ENCODE assay signal across 6 fruit fly cellular contexts in genomic region chrX:2294474-2295434, dm6.
TF ChIP-seq lines count a peak whose summit lies in the region.

No protein-coding gene starts in this region.

- no peak for TF ChIP-seq CTCF in whole organism, embryonic (GFP tag; optimal IDR thresholded peaks at IDR 0.05; lab: Kevin White, UChicago)

TF ChIP-seq in whole organism, 6 proteins besides CTCF, POLR2A, EP300 and RAD21:
- TF ChIP-seq Dll (optimal IDR thresholded peaks at IDR 0.05; lab: Kevin White, UChicago) = peak; percentile 49
- no peak for TF ChIP-seq CG8478 (optimal IDR thresholded peaks at IDR 0.05; lab: Kevin White, UChicago)
- peak in 1 of 2 experiments; percentile 34 for TF ChIP-seq EcR (GFP tag; optimal IDR thresholded peaks at IDR 0.05; lab: Kevin White, UChicago)
TF ChIP-seq in whole organism: peak in this region for 2.

TF ChIP-seq in whole organism, adult, 20 proteins besides CTCF, POLR2A, EP300 and RAD21 (continues in another document):
- TF ChIP-seq pad (GFP tag; optimal IDR thresholded peaks at IDR 0.05; lab: Kevin White, UChicago) = peak; percentile 61
- no peak for TF ChIP-seq CG33017 (tag; optimal IDR thresholded peaks at IDR 0.05; lab: Kevin White, UChicago)
- no peak for TF ChIP-seq kay (GFP tag; lab: Kevin White, UChicago; ENCODE audit: borderline replicate concordance)
- TF ChIP-seq tj (GFP tag; optimal IDR thresholded peaks at IDR 0.05; lab: Kevin White, UChicago) = peak; percentile 44
- no peak for TF ChIP-seq CG7045 (GFP tag; optimal IDR thresholded peaks at IDR 0.05; lab: Kevin White, UChicago)
- no peak for TF ChIP-seq toe (GFP tag; optimal IDR thresholded peaks at IDR 0.05; lab: Kevin White, UChicago)
- TF ChIP-seq Crg-1 (GFP tag; optimal IDR thresholded peaks at IDR 0.05; lab: Kevin White, UChicago) = no peak
- TF ChIP-seq CG5204 (GFP tag; optimal IDR thresholded peaks at IDR 0.05; lab: Kevin White, UChicago) = no peak
- no peak for TF ChIP-seq CG12768 (GFP tag; optimal IDR thresholded peaks at IDR 0.05; lab: Kevin White, UChicago)
- TF ChIP-seq CG7101 (tag; optimal IDR thresholded peaks at IDR 0.05; lab: Kevin White, UChicago) = peak; percentile 42
- no peak for TF ChIP-seq ovo (GFP tag; optimal IDR thresholded peaks at IDR 0.05; lab: Kevin White, UChicago)
- TF ChIP-seq cic (GFP tag; optimal IDR thresholded peaks at IDR 0.05; lab: Kevin White, UChicago) = peak; percentile 20
- peak; percentile 39 for TF ChIP-seq Mnt (GFP tag; optimal IDR thresholded peaks at IDR 0.05; lab: Kevin White, UChicago)
- no peak for TF ChIP-seq cnc (optimal IDR thresholded peaks at IDR 0.05; lab: Kevin White, UChicago)
- TF ChIP-seq CG1620 (GFP tag; optimal IDR thresholded peaks at IDR 0.05; lab: Kevin White, UChicago) = no peak
- no peak for TF ChIP-seq Clk (GFP tag; optimal IDR thresholded peaks at IDR 0.05; lab: Kevin White, UChicago)
- peak; percentile 47 for TF ChIP-seq CG14711 (tag; optimal IDR thresholded peaks at IDR 0.05; lab: Kevin White, UChicago)
- peak; percentile 50 for TF ChIP-seq bab1 (GFP tag; optimal IDR thresholded peaks at IDR 0.05; lab: Kevin White, UChicago)

TF ChIP-seq in whole organism, embryonic, 481 proteins besides CTCF, POLR2A, EP300 and RAD21 (continues in another document):
- TF ChIP-seq CG34422 (GFP tag; IDR thresholded peaks at IDR 0.05; lab: Robert Waterston, UW) (no peak), tna (GFP tag; IDR thresholded peaks at IDR 0.05; lab: Robert Waterston, UW; ENCODE audit: partially characterized antibody) (no peak), emc (GFP tag; optimal IDR thresholded peaks at IDR 0.05; lab: Kevin White, UChicago) (no peak), CG18619 (GFP tag; optimal IDR thresholded peaks at IDR 0.05; lab: Kevin White, UChicago) (no peak), mam (GFP tag; optimal IDR thresholded peaks at IDR 0.05; lab: Kevin White, UChicago) (no peak), Ets97D (GFP tag; optimal IDR thresholded peaks at IDR 0.05; lab: Kevin White, UChicago) (no peak), CG13624 (GFP tag; optimal IDR thresholded peaks at IDR 0.05; lab: Kevin White, UChicago) (no peak), MTF-1 (GFP tag; optimal IDR thresholded peaks at IDR 0.05; lab: Kevin White, UChicago; ENCODE audit: borderline replicate concordance) (peak; percentile 36), CG1647 (GFP tag; optimal IDR thresholded peaks at IDR 0.05; lab: Kevin White, UChicago) (no peak), sug (tag; optimal IDR thresholded peaks at IDR 0.05; lab: Kevin White, UChicago) (no peak), bowl (GFP tag; IDR thresholded peaks at IDR 0.05; lab: Robert Waterston, UW) (no peak), Bgb (GFP tag; IDR thresholded peaks at IDR 0.05; lab: Robert Waterston, UW; ENCODE audit: partially characterized antibody) (no peak), sim (GFP tag; IDR thresholded peaks at IDR 0.05; lab: Robert Waterston, UW) (no peak), NFAT (GFP tag; IDR thresholded peaks at IDR 0.05; lab: Robert Waterston, UW) (no peak), CG6175 (GFP tag; IDR thresholded peaks at IDR 0.05; lab: Robert Waterston, UW) (no peak), sd (tag; optimal IDR thresholded peaks at IDR 0.05; lab: Kevin White, UChicago) (no peak), CG31365 (tag; optimal IDR thresholded peaks at IDR 0.05; lab: Kevin White, UChicago) (no peak), cg (GFP tag; optimal IDR thresholded peaks at IDR 0.05; lab: Kevin White, UChicago) (peak; percentile 66), CG16779 (GFP tag; IDR thresholded peaks at IDR 0.05; lab: Robert Waterston, UW) (no peak)

TF ChIP-seq in whole organism, prepupa, 60 proteins besides CTCF, POLR2A, EP300 and RAD21 (continues in another document):
- TF ChIP-seq CG15336 (GFP tag; IDR thresholded peaks at IDR 0.05; lab: Robert Waterston, UW) (peak; percentile 21; the same call in 1 of the 2 replicates), spab (GFP tag; optimal IDR thresholded peaks at IDR 0.05; lab: Kevin White, UChicago) (peak; percentile 20), Eip78C (GFP tag; lab: Kevin White, UChicago) (peak; percentile 80), lz (GFP tag; optimal IDR thresholded peaks at IDR 0.05; lab: Kevin White, UChicago) (peak; percentile 67), CG6276 (GFP tag; optimal IDR thresholded peaks at IDR 0.05; lab: Kevin White, UChicago) (peak; percentile 39), Lpt (GFP tag; optimal IDR thresholded peaks at IDR 0.05; lab: Kevin White, UChicago) (peak; percentile 58), dac (GFP tag; optimal IDR thresholded peaks at IDR 0.05; lab: Kevin White, UChicago) (no peak), CG10631 (GFP tag; optimal IDR thresholded peaks at IDR 0.05; lab: Kevin White, UChicago) (peak; percentile 58), svp (GFP tag; lab: Kevin White, UChicago) (peak; percentile 90), fd85E (GFP tag; optimal IDR thresholded peaks at IDR 0.05; lab: Kevin White, UChicago) (no peak), dsx (GFP tag; optimal IDR thresholded peaks at IDR 0.05; lab: Kevin White, UChicago; ENCODE audit: poor library complexity, severe bottlenecking) (peak; percentile 44), Hr4 (GFP tag; optimal IDR thresholded peaks at IDR 0.05; lab: Kevin White, UChicago) (peak; percentile 42), OdsH (GFP tag; optimal IDR thresholded peaks at IDR 0.05; lab: Kevin White, UChicago) (peak; percentile 39), CG10669 (GFP tag; optimal IDR thresholded peaks at IDR 0.05; lab: Kevin White, UChicago) (peak; percentile 54), CG4318 (GFP tag; optimal IDR thresholded peaks at IDR 0.05; lab: Kevin White, UChicago) (no peak), CG16779 (tag; optimal IDR thresholded peaks at IDR 0.05; lab: Kevin White, UChicago) (peak; percentile 46), Blimp-1 (GFP tag; optimal IDR thresholded peaks at IDR 0.05; lab: Kevin White, UChicago) (no peak), Met (GFP tag; optimal IDR thresholded peaks at IDR 0.05; lab: Kevin White, UChicago) (peak; percentile 74), cyc (GFP tag; optimal IDR thresholded peaks at IDR 0.05; lab: Kevin White, UChicago) (peak; percentile 47)

TF ChIP-seq in whole organism, pupa, 21 proteins besides CTCF, POLR2A, EP300 and RAD21 (continues in another document):
- TF ChIP-seq CG8159 (tag; optimal IDR thresholded peaks at IDR 0.05; lab: Kevin White, UChicago) (peak; percentile 21), CG13204 (GFP tag; optimal IDR thresholded peaks at IDR 0.05; lab: Kevin White, UChicago) (no peak), CG12605 (GFP tag; IDR thresholded peaks at IDR 0.05; lab: Robert Waterston, UW) (0 out of 2 replicates have a peak, but pooled peaks have one; percentile 38), CG4496 (GFP tag; IDR thresholded peaks at IDR 0.05; lab: Robert Waterston, UW) (peak; percentile 81), rn (GFP tag; IDR thresholded peaks at IDR 0.05; lab: Robert Waterston, UW) (0 out of 2 replicates have a peak, but pooled peaks have one; percentile 23), CG32121 (GFP tag; IDR thresholded peaks at IDR 0.05; lab: Robert Waterston, UW) (peak; percentile 68), Ets98B (GFP tag; IDR thresholded peaks at IDR 0.05; lab: Robert Waterston, UW) (peak; percentile 77), CG15710 (tag; optimal IDR thresholded peaks at IDR 0.05; lab: Kevin White, UChicago) (peak; percentile 6), Pif1B (GFP tag; optimal IDR thresholded peaks at IDR 0.05; lab: Kevin White, UChicago) (peak; percentile 65), CG9948 (tag; optimal IDR thresholded peaks at IDR 0.05; lab: Kevin White, UChicago) (peak; percentile 36), EcR (GFP tag; optimal IDR thresholded peaks at IDR 0.05; lab: Kevin White, UChicago) (peak; percentile 91), Pif1A (GFP tag; optimal IDR thresholded peaks at IDR 0.05; lab: Kevin White, UChicago) (peak; percentile 73), CG34367 (tag; optimal IDR thresholded peaks at IDR 0.05; lab: Kevin White, UChicago) (peak; percentile 34), Snoo (tag; optimal IDR thresholded peaks at IDR 0.05; lab: Kevin White, UChicago) (peak; percentile 73), CG8301 (tag; optimal IDR thresholded peaks at IDR 0.05; lab: Kevin White, UChicago) (peak; percentile 30), CG14655 (GFP tag; optimal IDR thresholded peaks at IDR 0.05; lab: Kevin White, UChicago) (peak; percentile 47), gl (tag; optimal IDR thresholded peaks at IDR 0.05; lab: Kevin White, UChicago) (peak; percentile 28), D1 (tag; optimal IDR thresholded peaks at IDR 0.05; lab: Kevin White, UChicago) (no peak), CG17806 (tag; optimal IDR thresholded peaks at IDR 0.05; lab: Kevin White, UChicago) (peak; percentile 26)

TF ChIP-seq in whole organism, wandering third instar larva, 38 proteins besides CTCF, POLR2A, EP300 and RAD21 (continues in another document):
- TF ChIP-seq dsf (GFP tag; optimal IDR thresholded peaks at IDR 0.05; lab: Kevin White, UChicago; ENCODE audit: borderline replicate concordance) (no peak), rgr (GFP tag; optimal IDR thresholded peaks at IDR 0.05; lab: Kevin White, UChicago) (peak; percentile 56), brk (GFP tag; optimal IDR thresholded peaks at IDR 0.05; lab: Kevin White, UChicago) (no peak), Dfd (GFP tag; optimal IDR thresholded peaks at IDR 0.05; lab: Kevin White, UChicago) (peak; percentile 54), br (GFP tag; optimal IDR thresholded peaks at IDR 0.05; lab: Kevin White, UChicago) (peak; percentile 56), Jra (GFP tag; optimal IDR thresholded peaks at IDR 0.05; lab: Kevin White, UChicago) (no peak), HLH106 (tag; optimal IDR thresholded peaks at IDR 0.05; lab: Kevin White, UChicago) (peak; percentile 38), CG9705 (GFP tag; optimal IDR thresholded peaks at IDR 0.05; lab: Kevin White, UChicago) (no peak), Dif (GFP tag; optimal IDR thresholded peaks at IDR 0.05; lab: Kevin White, UChicago; ENCODE audit: partially characterized antibody) (peak; percentile 62), Rel (GFP tag; optimal IDR thresholded peaks at IDR 0.05; lab: Kevin White, UChicago) (no peak), Rel (tag; optimal IDR thresholded peaks at IDR 0.05; lab: Kevin White, UChicago) (peak; percentile 97), lola (GFP tag; optimal IDR thresholded peaks at IDR 0.05; lab: Kevin White, UChicago) (no peak), Mio (GFP tag; optimal IDR thresholded peaks at IDR 0.05; lab: Kevin White, UChicago) (no peak), OdsH (GFP tag; optimal IDR thresholded peaks at IDR 0.05; lab: Kevin White, UChicago) (peak; percentile 20), sv (GFP tag; optimal IDR thresholded peaks at IDR 0.05; lab: Kevin White, UChicago) (no peak), GATAd (GFP tag; optimal IDR thresholded peaks at IDR 0.05; lab: Kevin White, UChicago) (no peak), Hnf4 (GFP tag; optimal IDR thresholded peaks at IDR 0.05; lab: Kevin White, UChicago) (peak; percentile 30), ey (GFP tag; optimal IDR thresholded peaks at IDR 0.05; lab: Kevin White, UChicago) (peak; percentile 58), Hr83 (GFP tag; optimal IDR thresholded peaks at IDR 0.05; lab: Kevin White, UChicago; ENCODE audit: poor library complexity, severe bottlenecking) (peak; percentile 56), woc (GFP tag; optimal IDR thresholded peaks at IDR 0.05; lab: Kevin White, UChicago) (peak; percentile 24), foxo (GFP tag; optimal IDR thresholded peaks at IDR 0.05; lab: Kevin White, UChicago) (peak in 1 of 2 experiments; percentile 82), fru (GFP tag; optimal IDR thresholded peaks at IDR 0.05; lab: Kevin White, UChicago) (peak; percentile 75)
